Fruit fly (Drosophila melanogaster) whole organism, embryonic: ENCODE results near the gene sno.

Experiments
- Antp ChIP-seq: fragments of 200-800 bp; sonication (Bioruptor generic); optimal IDR thresholded peaks from 3 replicates; lab custom pipeline; 2016; ENCODE audit warnings: missing biosample characterization, missing genetic modification characterization
- Atf6 ChIP-seq: fragments of 200-800 bp; sonication (Bioruptor generic); IDR thresholded peaks from 2 replicates; pipeline ENCODE4 v1.3.6; 2022; ENCODE audit warnings: missing biosample characterization, missing genetic modification characterization
- Blimp-1 ChIP-seq: fragments of 200-800 bp; sonication (Bioruptor generic); optimal IDR thresholded peaks from 3 replicates; lab custom pipeline; 2018; ENCODE audit warnings: missing biosample characterization, missing genetic modification characterization, mild to moderate bottlenecking, moderate library complexity, missing genetic modification reagents
- CG10654 ChIP-seq: fragments of 200-800 bp; sonication (Bioruptor generic); optimal IDR thresholded peaks from 2 replicates; lab custom pipeline; 2016; ENCODE audit warnings: missing biosample characterization, missing genetic modification characterization
- CG12219 ChIP-seq: fragments of 200-800 bp; sonication (Bioruptor generic); optimal IDR thresholded peaks from 3 replicates; lab custom pipeline; 2018; ENCODE audit warnings: missing biosample characterization, mild to moderate bottlenecking, missing genetic modification characterization
- CG14710 ChIP-seq: fragments of 200-800 bp; sonication (Bioruptor generic); optimal IDR thresholded peaks from 3 replicates; lab custom pipeline; 2019; ENCODE audit warnings: missing biosample characterization, mild to moderate bottlenecking, missing genetic modification characterization, moderate library complexity
- CG15601 ChIP-seq: fragments of 200-800 bp; sonication (Bioruptor generic); optimal IDR thresholded peaks from 3 replicates; lab custom pipeline; 2019; ENCODE audit warnings: missing biosample characterization, mild to moderate bottlenecking, missing genetic modification characterization, moderate library complexity
- CG15696 ChIP-seq: fragments of 200-800 bp; sonication (Bioruptor generic); optimal IDR thresholded peaks from 2 replicates; lab custom pipeline; 2019; ENCODE audit warnings: missing biosample characterization, mild to moderate bottlenecking, missing genetic modification characterization, moderate library complexity
- CG17359 ChIP-seq: fragments of 200-800 bp; sonication (Bioruptor generic); optimal IDR thresholded peaks from 3 replicates; lab custom pipeline; 2018; ENCODE audit warnings: missing biosample characterization, mild to moderate bottlenecking, missing genetic modification characterization, moderate library complexity
- CG17361 ChIP-seq: fragments of 200-800 bp; sonication (Bioruptor generic); IDR thresholded peaks from 3 replicates; pipeline ENCODE4 v1.3.6; 2022; ENCODE audit warnings: missing biosample characterization, missing genetic modification characterization
- CG2678 ChIP-seq: fragments of 200-800 bp; sonication (Bioruptor generic); optimal IDR thresholded peaks from 3 replicates; lab custom pipeline; 2019; ENCODE audit warnings: missing biosample characterization, mild to moderate bottlenecking, missing genetic modification characterization, moderate library complexity
- CG3065 ChIP-seq: fragments of 200-800 bp; sonication (Bioruptor generic); optimal IDR thresholded peaks from 2 replicates; lab custom pipeline; 2016; ENCODE audit warnings: missing biosample characterization, missing genetic modification characterization
- CG31224 ChIP-seq: fragments of 200-800 bp; sonication (Bioruptor generic); IDR thresholded peaks from 2 replicates; pipeline ENCODE4 v1.3.6; 2022; ENCODE audit warnings: missing biosample characterization, missing genetic modification characterization
- CG31441 ChIP-seq: fragments of 200-800 bp; sonication (Bioruptor generic); IDR thresholded peaks from 2 replicates; pipeline ENCODE4 v1.3.6; 2022; ENCODE audit warnings: missing biosample characterization, missing genetic modification characterization
- CG34224 ChIP-seq: fragments of 200-800 bp; sonication (Bioruptor generic); IDR thresholded peaks from 3 replicates; pipeline ENCODE4 v1.3.6; 2022; ENCODE audit warnings: missing biosample characterization, missing genetic modification characterization; ENCODE audit not compliant: partially characterized antibody
- CG4707 ChIP-seq: fragments of 200-800 bp; sonication (Bioruptor generic); optimal IDR thresholded peaks from 2 replicates; lab custom pipeline; 2018; ENCODE audit warnings: missing biosample characterization, mild to moderate bottlenecking, missing genetic modification characterization, moderate library complexity
- CG6689 ChIP-seq: fragments of 200-800 bp; sonication (Bioruptor generic); IDR thresholded peaks from 2 replicates; pipeline ENCODE4 v1.3.6; 2022; ENCODE audit warnings: missing biosample characterization, missing genetic modification characterization
- D19A ChIP-seq: fragments of 200-800 bp; optimal IDR thresholded peaks from 3 replicates; lab custom pipeline; 2019; ENCODE audit warnings: missing biosample characterization, mild to moderate bottlenecking, missing genetic modification characterization, moderate library complexity
- Dbx ChIP-seq: fragments of 200-800 bp; sonication (Bioruptor generic); IDR thresholded peaks from 3 replicates; pipeline ENCODE4 v1.3.6; 2022; ENCODE audit warnings: missing biosample characterization, missing genetic modification characterization
- Dll ChIP-seq: fragments of 200-800 bp; sonication (Bioruptor generic); IDR thresholded peaks from 4 replicates; pipeline ENCODE4 v1.3.6; 2022; ENCODE audit warnings: missing biosample characterization, missing genetic modification characterization; ENCODE audit not compliant: partially characterized antibody
- Gug ChIP-seq: fragments of 200-800 bp; sonication (Bioruptor generic); IDR thresholded peaks from 4 replicates; pipeline ENCODE4 v1.3.6; 2022; ENCODE audit warnings: missing biosample characterization, missing genetic modification characterization
- H15 ChIP-seq: fragments of 200-800 bp; sonication (Bioruptor generic); IDR thresholded peaks from 3 replicates; pipeline ENCODE4 v1.3.6; 2022; ENCODE audit warnings: missing biosample characterization, missing genetic modification characterization
- Hr78 ChIP-seq, 2 experiments: fragments of 200-800 bp in 1 of 2; fragments of >200 bp in 1 of 2; sonication (Bioruptor generic) in 1 of 2; optimal IDR thresholded peaks; 2 replicates each; lab custom pipeline; 2017 to 2019; ENCODE audit warnings: missing biosample characterization in 2 of 2, missing genetic modification characterization in 2 of 2, mild to moderate bottlenecking in 1 of 2, moderate library complexity in 1 of 2
- Jarid2 ChIP-seq: fragments of 200-800 bp; sonication (Bioruptor generic); optimal IDR thresholded peaks from 3 replicates; lab custom pipeline; 2017; ENCODE audit warnings: mild to moderate bottlenecking, missing biosample characterization, missing genetic modification reagents, missing genetic modification characterization
- Lpt ChIP-seq: fragments of >200 bp; optimal IDR thresholded peaks from 2 replicates; lab custom pipeline; 2018; ENCODE audit warnings: missing biosample characterization, missing genetic modification characterization
- MTF-1 ChIP-seq: fragments of 200-800 bp; sonication (Bioruptor generic); optimal IDR thresholded peaks from 2 replicates; lab custom pipeline; 2018; ENCODE audit warnings: missing biosample characterization, mild to moderate bottlenecking, missing genetic modification characterization, borderline replicate concordance
- NFAT ChIP-seq: fragments of 200-800 bp; sonication (Bioruptor generic); IDR thresholded peaks from 2 replicates; pipeline ENCODE4 v1.3.6; 2022; ENCODE audit warnings: missing biosample characterization, missing genetic modification characterization
- Neu2 ChIP-seq: fragments of 200-800 bp; sonication (Bioruptor generic); optimal IDR thresholded peaks from 3 replicates; lab custom pipeline; 2016; ENCODE audit warnings: missing biosample characterization, missing genetic modification characterization, borderline replicate concordance
- Nf-YA ChIP-seq: fragments of 200-800 bp; sonication (Bioruptor generic); IDR thresholded peaks from 2 replicates; pipeline ENCODE4 v1.3.6; 2022; ENCODE audit warnings: missing biosample characterization, missing genetic modification characterization
- Ptx1 ChIP-seq: fragments of 200-800 bp; sonication (Bioruptor generic); IDR thresholded peaks from 2 replicates; pipeline ENCODE4 v1.3.6; 2022; ENCODE audit warnings: missing biosample characterization, missing genetic modification characterization
- Six4 ChIP-seq: fragments of 200-800 bp; sonication (Bioruptor generic); optimal IDR thresholded peaks from 2 replicates; lab custom pipeline; 2016; ENCODE audit warnings: missing biosample characterization, missing genetic modification characterization
- Xrp1 ChIP-seq: fragments of 200-800 bp; sonication (Bioruptor generic); IDR thresholded peaks from 2 replicates; pipeline ENCODE4 v1.3.6; 2022; ENCODE audit warnings: missing biosample characterization, missing genetic modification characterization
- cad ChIP-seq: fragments of >200 bp; optimal IDR thresholded peaks from 2 replicates; lab custom pipeline; 2017; ENCODE audit warnings: missing biosample characterization, missing genetic modification characterization
- cato ChIP-seq: fragments of 200-800 bp; sonication (Bioruptor generic); optimal IDR thresholded peaks from 2 replicates; lab custom pipeline; 2016; ENCODE audit warnings: missing biosample characterization, missing genetic modification characterization, borderline replicate concordance
- chm ChIP-seq: fragments of 200-800 bp; sonication (Bioruptor generic); IDR thresholded peaks from 2 replicates; pipeline ENCODE4 v1.3.6; 2022; ENCODE audit warnings: missing biosample characterization, missing genetic modification characterization
- dimm ChIP-seq: fragments of 200-800 bp; sonication (Bioruptor generic); IDR thresholded peaks from 2 replicates; pipeline ENCODE4 v1.3.6; 2022; ENCODE audit warnings: missing biosample characterization, missing genetic modification characterization
- emc ChIP-seq: fragments of 200-800 bp; sonication (Bioruptor generic); optimal IDR thresholded peaks from 2 replicates; lab custom pipeline; 2016; ENCODE audit warnings: missing biosample characterization, missing genetic modification characterization
- gro ChIP-seq: fragments of 200-800 bp; sonication (Bioruptor generic); optimal IDR thresholded peaks from 2 replicates; lab custom pipeline; 2016; ENCODE audit warnings: missing biosample characterization, missing genetic modification characterization
- mam ChIP-seq: fragments of 200-800 bp; sonication (Bioruptor generic); optimal IDR thresholded peaks from 3 replicates; lab custom pipeline; 2016; ENCODE audit warnings: missing biosample characterization, missing genetic modification characterization
- mld ChIP-seq: fragments of 200-800 bp; sonication (Bioruptor generic); IDR thresholded peaks from 3 replicates; pipeline ENCODE4 v1.3.6; 2022; ENCODE audit warnings: missing biosample characterization, missing genetic modification characterization; ENCODE audit not compliant: partially characterized antibody
- nau ChIP-seq: fragments of 200-800 bp; sonication (Bioruptor generic); optimal IDR thresholded peaks from 3 replicates; lab custom pipeline; 2017; ENCODE audit warnings: missing biosample characterization, mild to moderate bottlenecking, missing genetic modification characterization, missing genetic modification reagents
- nom ChIP-seq: fragments of 200-800 bp; sonication (Bioruptor generic); optimal IDR thresholded peaks from 2 replicates; lab custom pipeline; 2017; ENCODE audit warnings: missing biosample characterization, missing genetic modification characterization, mild to moderate bottlenecking, moderate library complexity, missing genetic modification reagents
- oc ChIP-seq: fragments of 200-800 bp; sonication (Bioruptor generic); optimal IDR thresholded peaks from 2 replicates; lab custom pipeline; 2018; ENCODE audit warnings: missing biosample characterization, mild to moderate bottlenecking, missing genetic modification characterization, moderate library complexity
- phol ChIP-seq: fragments of 200-800 bp; sonication (Bioruptor generic); optimal IDR thresholded peaks from 3 replicates; lab custom pipeline; 2018; ENCODE audit warnings: missing biosample characterization, mild to moderate bottlenecking, missing genetic modification characterization, moderate library complexity
- ro ChIP-seq: fragments of 200-800 bp; sonication (Bioruptor generic); IDR thresholded peaks from 2 replicates; pipeline ENCODE4 v1.3.6; 2022; ENCODE audit warnings: missing biosample characterization, missing genetic modification characterization
- tap ChIP-seq: fragments of 200-800 bp; optimal IDR thresholded peaks from 3 replicates; lab custom pipeline; 2019; ENCODE audit warnings: missing biosample characterization, mild to moderate bottlenecking, missing genetic modification characterization, moderate library complexity
- tin ChIP-seq: fragments of 200-800 bp; sonication (Bioruptor generic); optimal IDR thresholded peaks from 3 replicates; lab custom pipeline; 2016; ENCODE audit warnings: missing biosample characterization, missing genetic modification characterization
- ttk ChIP-seq: fragments of 200-800 bp; sonication (Bioruptor generic); IDR thresholded peaks from 2 replicates; pipeline ENCODE4 v2.1.2; 2022; ENCODE audit warnings: missing biosample characterization, missing genetic modification characterization
- twi ChIP-seq: fragments of 200-800 bp; optimal IDR thresholded peaks from 2 replicates; lab custom pipeline; 2019; ENCODE audit warnings: missing biosample characterization, mild to moderate bottlenecking, missing genetic modification characterization, moderate library complexity
- z ChIP-seq: fragments of 200-800 bp; sonication (Bioruptor generic); IDR thresholded peaks from 3 replicates; pipeline ENCODE4 v1.3.6; 2022; ENCODE audit warnings: missing biosample characterization, missing genetic modification characterization
- zen2 ChIP-seq: fragments of 200-800 bp; sonication (Bioruptor generic); IDR thresholded peaks from 3 replicates; pipeline ENCODE4 v1.3.6; 2022; ENCODE audit warnings: missing biosample characterization, missing genetic modification characterization; ENCODE audit not compliant: partially characterized antibody

Gene sno

dm6 chrX:13228208-13228606, 16.7 kb upstream of the sno start (continued):
- TF ChIP-seq Gug (GFP tag; lab: Robert Waterston, UW) = no peak
- no peak for TF ChIP-seq Atf6 (GFP tag; lab: Robert Waterston, UW)
- TF ChIP-seq CG12219 (GFP tag; lab: Kevin White, UChicago) = no peak
- peak; percentile 58; the same call in 1 of the 2 replicates for TF ChIP-seq CG31441 (GFP tag; lab: Robert Waterston, UW)
- TF ChIP-seq CG10654 (GFP tag; lab: Kevin White, UChicago) = no peak
- no peak for TF ChIP-seq chm (GFP tag; lab: Robert Waterston, UW)
- no peak for TF ChIP-seq NFAT (GFP tag; lab: Robert Waterston, UW)
- TF ChIP-seq Nf-YA (GFP tag; lab: Robert Waterston, UW) = no peak
- no peak for TF ChIP-seq CG15601 (tag; lab: Kevin White, UChicago)
- TF ChIP-seq gro (GFP tag; lab: Kevin White, UChicago) = no peak
- no peak for TF ChIP-seq nom
- no peak for TF ChIP-seq CG3065 (GFP tag; lab: Kevin White, UChicago)
- no peak for TF ChIP-seq mld (GFP tag; lab: Robert Waterston, UW)
- TF ChIP-seq CG4707 (GFP tag; lab: Kevin White, UChicago) = no peak
- TF ChIP-seq tap = no peak
- no peak for TF ChIP-seq Antp
- TF ChIP-seq cad (GFP tag; lab: Kevin White, UChicago) = no peak
- no peak for TF ChIP-seq oc (tag; lab: Kevin White, UChicago)
- TF ChIP-seq Jarid2 (GFP tag; lab: Kevin White, UChicago) = no peak
- TF ChIP-seq Six4 (GFP tag; lab: Kevin White, UChicago) = no peak
- TF ChIP-seq Blimp-1 (GFP tag; lab: Kevin White, UChicago) = peak; percentile 39
- no peak for TF ChIP-seq zen2 (GFP tag; lab: Robert Waterston, UW)
- peak; percentile 29 for TF ChIP-seq CG2678 (tag; lab: Kevin White, UChicago)
- peak; percentile 7 for TF ChIP-seq D19A (tag; lab: Kevin White, UChicago)
- no peak for TF ChIP-seq emc
- no peak for TF ChIP-seq MTF-1
- TF ChIP-seq CG31224 (GFP tag; lab: Robert Waterston, UW) = no peak
- peak; percentile 12 for TF ChIP-seq CG17359 (tag; lab: Kevin White, UChicago)
- no peak for TF ChIP-seq ttk
- TF ChIP-seq CG17361 (GFP tag; lab: Robert Waterston, UW) = peak; percentile 42; the same call in 1 of the 3 replicates
- no peak for TF ChIP-seq Ptx1 (GFP tag; lab: Robert Waterston, UW)
- peak; percentile 25; the same call in 1 of the 2 replicates for TF ChIP-seq Xrp1
- TF ChIP-seq Hr78 (GFP tag; optimal IDR thresholded peaks at IDR 0.05; lab: Kevin White, UChicago) = no peak
- no peak for TF ChIP-seq cato (GFP tag; lab: Kevin White, UChicago)
- TF ChIP-seq twi = no peak
- no peak for TF ChIP-seq ro (GFP tag; lab: Robert Waterston, UW)
- TF ChIP-seq CG14710 (tag; lab: Kevin White, UChicago) = peak; percentile 30
- TF ChIP-seq dimm (GFP tag; lab: Robert Waterston, UW) = no peak
- TF ChIP-seq CG34224 = no peak
- TF ChIP-seq Dbx = no peak
- TF ChIP-seq Neu2 (GFP tag; lab: Kevin White, UChicago) = no peak
- no peak for TF ChIP-seq CG6689 (GFP tag; lab: Robert Waterston, UW)
- TF ChIP-seq Dll (GFP tag; lab: Robert Waterston, UW) = no peak
- TF ChIP-seq tin (GFP tag; lab: Kevin White, UChicago) = no peak
- no peak for TF ChIP-seq z (GFP tag; lab: Robert Waterston, UW)
- TF ChIP-seq CG15696 (tag; lab: Kevin White, UChicago) = no peak
- TF ChIP-seq nau (GFP tag; lab: Kevin White, UChicago) = no peak
- TF ChIP-seq phol (tag; lab: Kevin White, UChicago) = peak; percentile 33
- no peak for TF ChIP-seq H15 (GFP tag; lab: Robert Waterston, UW)
- TF ChIP-seq mam (GFP tag; lab: Kevin White, UChicago) = no peak
- no peak for TF ChIP-seq Lpt (GFP tag; lab: Kevin White, UChicago)
